Fruit fly (Drosophila melanogaster): Measurements from ENCODE around the gene Gnpat.

dm6 chr3R:25451832-25452231, 38.9 kb downstream of the Gnpat start:
- TF ChIP-seq CG5204 (GFP tag; optimal IDR thresholded peaks at IDR 0.05) (no peak), toe (GFP tag; optimal IDR thresholded peaks at IDR 0.05) (no peak), Clk (GFP tag; optimal IDR thresholded peaks at IDR 0.05) (no peak), CG14711 (tag; optimal IDR thresholded peaks at IDR 0.05) (no peak), CG33017 (tag; optimal IDR thresholded peaks at IDR 0.05) (no peak), CG7101 (tag; optimal IDR thresholded peaks at IDR 0.05) (no peak), Crg-1 (GFP tag; optimal IDR thresholded peaks at IDR 0.05) (no peak)

All from whole organism, adult.